Worm (Caenorhabditis elegans): ENCODE data around the gene arrd-2.

DNA sequence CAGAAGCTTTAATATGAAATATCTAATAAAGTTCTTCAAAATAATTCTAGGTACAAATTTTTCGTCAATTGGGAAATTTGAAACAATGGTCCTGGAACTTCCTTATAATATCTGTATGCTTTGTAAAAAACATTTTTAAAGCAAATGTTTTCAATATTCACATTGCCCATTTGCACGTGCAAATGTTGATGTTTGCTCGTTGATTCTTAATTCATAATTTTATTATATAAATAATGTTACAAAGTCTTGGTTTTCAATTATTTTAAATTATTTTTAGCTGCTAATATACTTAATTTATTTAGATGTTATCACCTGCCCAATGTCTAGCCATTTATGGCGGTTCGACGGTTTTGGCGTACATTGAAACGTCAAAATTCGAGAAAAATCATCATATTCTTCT, 14.4 kb downstream of the arrd-2 start, which contains the start of gene M176.11:
- TF ChIP-seq pax-3 (tag; optimal IDR thresholded peaks at IDR 0.05) (no peak), nhr-19 (GFP tag; conservative IDR thresholded peaks at IDR 0.05) (no peak), lin-15B (tag; optimal IDR thresholded peaks at IDR 0.05) (no peak), fkh-10 (GFP tag; optimal IDR thresholded peaks at IDR 0.05) (no peak), nhr-11 (tag; optimal IDR thresholded peaks at IDR 0.05) (no peak), unc-62 (GFP tag; optimal IDR thresholded peaks at IDR 0.05) (no peak), ama-1 (optimal IDR thresholded peaks at IDR 0.05) (no peak), lsy-2 (tag; optimal IDR thresholded peaks at IDR 0.05) (no peak), dpl-1 (GFP tag; optimal IDR thresholded peaks at IDR 0.05) (no peak), mdl-1 (tag; optimal IDR thresholded peaks at IDR 0.05) (no peak), C16A3.4 (tag; optimal IDR thresholded peaks at IDR 0.05) (no peak), nhr-12 (tag; optimal IDR thresholded peaks at IDR 0.05) (no peak)
